Worm (Caenorhabditis elegans) whole organism, L1 larva: ENCODE results near the gene cyp-13A10.

Experiments
- C34B4.2 ChIP-seq: sonication (generic microtip); optimal IDR thresholded peaks from 2 replicates; lab custom pipeline; 2017; ENCODE audit warnings: mild to moderate bottlenecking, missing genetic modification characterization, missing compliant biosample characterization
- Y116A8C.19 ChIP-seq: sonication (generic microtip); optimal IDR thresholded peaks from 2 replicates; lab custom pipeline; 2016; ENCODE audit warnings: missing compliant biosample characterization, missing genetic modification characterization, borderline replicate concordance
- aly-2 ChIP-seq: fragments of 150-350 bp; optimal IDR thresholded peaks from 2 replicates; lab custom pipeline; 2014; ENCODE audit warnings: missing biosample characterization, missing genetic modification characterization
- blmp-1 ChIP-seq: fragments of 150-350 bp; optimal IDR thresholded peaks from 2 replicates; lab custom pipeline; 2014; ENCODE audit warnings: missing biosample characterization, missing genetic modification characterization
- ceh-82 ChIP-seq, 3 experiments: fragments of 150-350 bp in 1 of 3; sonication (generic microtip) in 2 of 3; optimal IDR thresholded peaks; 2 replicates each; lab custom pipeline; 2014 to 2017; ENCODE audit warnings: missing biosample characterization in 3 of 3, missing genetic modification characterization in 3 of 3
- dpl-1 ChIP-seq, 3 experiments: fragments of 150-350 bp in 2 of 3; sonication (generic microtip) in 1 of 3; optimal IDR thresholded peaks; 2 replicates each; lab custom pipeline; 2014 to 2017; ENCODE audit warnings: missing biosample characterization in 3 of 3, missing genetic modification characterization in 3 of 3, missing genetic modification reagents in 3 of 3
- efl-1 ChIP-seq, 4 experiments: fragments of 150-350 bp; optimal IDR thresholded peaks in 3 of 4; peaks in 1 of 4; 1 replicate in 1 of 4; 2 replicates in 3 of 4; lab custom pipeline; 2014; ENCODE audit warnings: missing biosample characterization in 2 of 4, missing genetic modification characterization in 2 of 4, missing genetic modification reagents in 2 of 4
- egl-27 ChIP-seq, 2 experiments: fragments of 150-350 bp in 1 of 2; sonication (generic microtip); optimal IDR thresholded peaks; 3 replicates each; lab custom pipeline; 2017 to 2018; ENCODE audit warnings: missing biosample characterization in 2 of 2, missing genetic modification characterization in 2 of 2, missing genetic modification reagents in 2 of 2
- elt-3 ChIP-seq, 6 experiments: fragments of 150-350 bp in 1 of 6; sonication (generic microtip); optimal IDR thresholded peaks; 2 replicates each; lab custom pipeline; 2017 to 2018; ENCODE audit warnings: missing biosample characterization in 6 of 6, missing genetic modification characterization in 6 of 6, inconsistent platforms in 1 of 6
- ets-5 ChIP-seq: fragments of 200-800 bp; sonication (Bioruptor generic); IDR thresholded peaks from 2 replicates; pipeline ENCODE4 v1.3.6; 2022; ENCODE audit warnings: missing genetic modification characterization, missing compliant biosample characterization
- fkh-10 ChIP-seq: sonication (generic microtip); optimal IDR thresholded peaks from 2 replicates; lab custom pipeline; 2017; ENCODE audit warnings: missing biosample characterization, missing genetic modification reagents, missing genetic modification characterization
- fkh-4 ChIP-seq: sonication (generic microtip); optimal IDR thresholded peaks from 2 replicates; lab custom pipeline; 2016; ENCODE audit warnings: missing compliant biosample characterization, missing genetic modification characterization, borderline replicate concordance
- grh-1 ChIP-seq: fragments of 200-800 bp; sonication (Bioruptor generic); IDR thresholded peaks from 2 replicates; pipeline ENCODE4 v1.3.6; 2022; ENCODE audit warnings: missing genetic modification reagents, missing genetic modification characterization, missing compliant biosample characterization
- jun-1 ChIP-seq: fragments of 150-350 bp; optimal IDR thresholded peaks from 2 replicates; lab custom pipeline; 2014; ENCODE audit warnings: missing biosample characterization, missing genetic modification reagents, missing genetic modification characterization
- lin-13 ChIP-seq: fragments of 150-350 bp; optimal IDR thresholded peaks from 2 replicates; lab custom pipeline; 2014; ENCODE audit warnings: missing biosample characterization, missing genetic modification reagents, missing genetic modification characterization
- lin-14 ChIP-seq: fragments of 200-800 bp; sonication (Bioruptor generic); optimal IDR thresholded peaks from 2 replicates; lab custom pipeline; 2018; ENCODE audit warnings: mild to moderate bottlenecking, missing genetic modification characterization, moderate library complexity, missing compliant biosample characterization
- lin-15B ChIP-seq: fragments of 150-350 bp; sonication (generic microtip); optimal IDR thresholded peaks from 3 replicates; lab custom pipeline; 2014; ENCODE audit warnings: missing biosample characterization, missing genetic modification characterization
- lin-35 ChIP-seq, 2 experiments: fragments of 150-350 bp; optimal IDR thresholded peaks; 2 replicates each; lab custom pipeline; 2014; ENCODE audit warnings: missing biosample characterization in 2 of 2, missing genetic modification characterization in 2 of 2, missing genetic modification reagents in 2 of 2
- lsy-2 ChIP-seq, 2 experiments: fragments of 150-350 bp; optimal IDR thresholded peaks; 2 replicates each; lab custom pipeline; 2014; ENCODE audit warnings: missing biosample characterization in 2 of 2, missing genetic modification characterization in 2 of 2
- mdl-1 ChIP-seq, 2 experiments: fragments of 150-350 bp; optimal IDR thresholded peaks; 2 replicates each; lab custom pipeline; 2014 to 2017; ENCODE audit warnings: missing biosample characterization in 2 of 2, missing genetic modification characterization in 2 of 2, inconsistent platforms in 1 of 2
- mep-1 ChIP-seq: fragments of 150-350 bp; optimal IDR thresholded peaks from 2 replicates; lab custom pipeline; 2014; ENCODE audit warnings: missing biosample characterization, missing genetic modification characterization
- nhr-12 ChIP-seq: sonication (generic microtip); optimal IDR thresholded peaks from 2 replicates; lab custom pipeline; 2017; ENCODE audit warnings: missing biosample characterization, missing genetic modification characterization
- nhr-20 ChIP-seq: sonication (generic microtip); optimal IDR thresholded peaks from 2 replicates; lab custom pipeline; 2016; ENCODE audit warnings: mild to moderate bottlenecking, missing genetic modification characterization, missing compliant biosample characterization
- nhr-47 ChIP-seq: sonication (generic microtip); optimal IDR thresholded peaks from 2 replicates; lab custom pipeline; 2016; ENCODE audit warnings: mild to moderate bottlenecking, missing genetic modification characterization, moderate library complexity, missing compliant biosample characterization
- nhr-71 ChIP-seq: sonication (generic microtip); optimal IDR thresholded peaks from 2 replicates; lab custom pipeline; 2016; ENCODE audit warnings: mild to moderate bottlenecking, missing genetic modification characterization, moderate library complexity, missing compliant biosample characterization
- nhr-76 ChIP-seq: sonication (generic microtip); optimal IDR thresholded peaks from 2 replicates; lab custom pipeline; 2017; ENCODE audit warnings: missing biosample characterization, missing genetic modification characterization
- nhr-85 ChIP-seq: sonication (generic microtip); peaks from one replicate; lab custom pipeline; 2016; ENCODE audit warnings: missing genetic modification characterization, inconsistent platforms, missing compliant biosample characterization
- nhr-90 ChIP-seq: sonication (generic microtip); optimal IDR thresholded peaks from 2 replicates; lab custom pipeline; 2016; ENCODE audit warnings: mild to moderate bottlenecking, missing genetic modification characterization, missing compliant biosample characterization; ENCODE audit not compliant: poor library complexity
- pqm-1 ChIP-seq: sonication (generic microtip); optimal IDR thresholded peaks from 3 replicates; lab custom pipeline; 2017; ENCODE audit warnings: missing biosample characterization, missing genetic modification characterization
- rnt-1 ChIP-seq: sonication (generic microtip); optimal IDR thresholded peaks from 2 replicates; lab custom pipeline; 2016; ENCODE audit warnings: mild to moderate bottlenecking, missing genetic modification characterization, moderate library complexity, missing compliant biosample characterization
- skn-1 ChIP-seq: fragments of 150-350 bp; optimal IDR thresholded peaks from 2 replicates; lab custom pipeline; 2014; ENCODE audit warnings: missing biosample characterization, missing genetic modification characterization
- snpc-4 ChIP-seq: fragments of 150-350 bp; optimal IDR thresholded peaks from 2 replicates; lab custom pipeline; 2014; ENCODE audit warnings: missing biosample characterization, missing genetic modification characterization
- snu-23 ChIP-seq: sonication (generic microtip); optimal IDR thresholded peaks from 2 replicates; lab custom pipeline; 2016; ENCODE audit warnings: missing genetic modification characterization, missing compliant biosample characterization
- swsn-7 ChIP-seq: sonication (generic microtip); optimal IDR thresholded peaks from 2 replicates; lab custom pipeline; 2016; ENCODE audit warnings: missing genetic modification characterization, missing compliant biosample characterization
- tbx-2 ChIP-seq: sonication (generic microtip); optimal IDR thresholded peaks from 2 replicates; lab custom pipeline; 2016; ENCODE audit warnings: missing genetic modification characterization, missing compliant biosample characterization
- unc-130 ChIP-seq: fragments of 150-350 bp; optimal IDR thresholded peaks from 2 replicates; lab custom pipeline; 2017; ENCODE audit warnings: missing biosample characterization, missing genetic modification characterization, inconsistent platforms
- unc-30 ChIP-seq: sonication (generic microtip); optimal IDR thresholded peaks from 2 replicates; lab custom pipeline; 2017; ENCODE audit warnings: missing biosample characterization, missing genetic modification characterization
- unc-62 ChIP-seq: fragments of 150-350 bp; optimal IDR thresholded peaks from 2 replicates; lab custom pipeline; 2014; ENCODE audit warnings: missing biosample characterization, missing genetic modification reagents, missing genetic modification characterization
- unc-98 ChIP-seq: fragments of 200-800 bp; sonication (Bioruptor generic); IDR thresholded peaks from 2 replicates; pipeline ENCODE4 v1.3.6; 2022; ENCODE audit warnings: missing genetic modification characterization, missing compliant biosample characterization
- xbp-1 ChIP-seq: sonication (generic microtip); optimal IDR thresholded peaks from 2 replicates; lab custom pipeline; 2016; ENCODE audit warnings: missing genetic modification characterization, missing compliant biosample characterization
- zag-1 ChIP-seq: fragments of 150-350 bp; optimal IDR thresholded peaks from 2 replicates; lab custom pipeline; 2014; ENCODE audit warnings: missing biosample characterization, missing genetic modification characterization

Gene cyp-13A10

ce11 chrII:9651700-9652099 lies 11.0 kb downstream of the cyp-13A10 start, which contains the start of gene ZK1307.4:
Gene ZK1307.4, minus strand, starts transcription at chrII:9651800.
- TF ChIP-seq C34B4.2 (tag; lab: Kevin White, UChicago) (no peak), blmp-1 (no peak), Y116A8C.19 (no peak), lin-35 (GFP tag; optimal IDR thresholded peaks at IDR 0.05; lab: Kevin White, UChicago) (no peak), unc-130 (tag; lab: Kevin White, UChicago) (no peak), nhr-76 (tag; lab: Kevin White, UChicago) (no peak), aly-2 (no peak), jun-1 (tag; lab: Kevin White, UChicago) (no peak), lin-15B (no peak), egl-27 (tag; optimal IDR thresholded peaks at IDR 0.05; lab: Kevin White, UChicago) (no peak), nhr-20 (tag; lab: Kevin White, UChicago) (no peak), unc-98 (GFP tag; lab: Robert Waterston, UW) (no peak), lin-14 (no peak), unc-30 (tag; lab: Kevin White, UChicago) (no peak)
- TF ChIP-seq, all 84 proteins: peak for 0

ce11 chrII:9649191-9649590 lies 13.5 kb downstream of the cyp-13A10 start, which contains the start of gene ZK1307.9:
Gene ZK1307.9, plus strand, starts transcription at chrII:9649491.
- TF ChIP-seq fkh-10 (GFP tag; lab: Kevin White, UChicago) (no peak), nhr-90 (tag; lab: Kevin White, UChicago) (no peak), zag-1 (tag; lab: Kevin White, UChicago) (no peak), swsn-7 (no peak), pqm-1 (tag; lab: Kevin White, UChicago) (no peak), ets-5 (no peak), snpc-4 (tag; lab: Kevin White, UChicago) (no peak), lin-13 (no peak), nhr-12 (tag; lab: Kevin White, UChicago) (no peak), unc-62 (no peak), lin-14 (no peak), lin-35 (GFP tag; optimal IDR thresholded peaks at IDR 0.05; lab: Kevin White, UChicago) (no peak), mdl-1 (tag; optimal IDR thresholded peaks at IDR 0.05; lab: Kevin White, UChicago) (no peak)

ce11 chrII:9646928-9647838 lies 15.5 kb downstream of the cyp-13A10 start, which contains the start of gene sqv-8:
Gene sqv-8, plus strand, starts transcription at chrII:9646978.
- TF ChIP-seq efl-1 (optimal IDR thresholded peaks at IDR 0.05; lab: Kevin White, UChicago) (peak in 1 of 2 experiments; percentile 21), efl-1 (GFP tag; optimal IDR thresholded peaks at IDR 0.05 in 1 of 2; lab: Kevin White, UChicago) (peak; percentile 7 to 70), lin-14 (peak; percentile 62), nhr-85 (tag; lab: Kevin White, UChicago) (peak; percentile 65), nhr-47 (tag; lab: Kevin White, UChicago) (peak; percentile 17), rnt-1 (tag; lab: Kevin White, UChicago) (peak; percentile 5), lin-35 (GFP tag; optimal IDR thresholded peaks at IDR 0.05; lab: Kevin White, UChicago) (peak in 1 of 2 experiments; percentile 14), xbp-1 (peak; percentile 24), blmp-1 (peak; percentile 20), ceh-82 (tag; optimal IDR thresholded peaks at IDR 0.05; lab: Kevin White, UChicago) (peak in 1 of 3 experiments; percentile 6), nhr-71 (tag; lab: Kevin White, UChicago) (peak; percentile 40), C34B4.2 (tag; lab: Kevin White, UChicago) (no peak), snu-23 (GFP tag; lab: Kevin White, UChicago) (peak; percentile 51), aly-2 (no peak), grh-1 (no peak), mep-1 (tag; lab: Kevin White, UChicago) (peak; percentile 7), skn-1 (tag; lab: Kevin White, UChicago) (peak; percentile 33), tbx-2 (tag; lab: Kevin White, UChicago) (no peak), lsy-2 (tag; optimal IDR thresholded peaks at IDR 0.05; lab: Kevin White, UChicago) (peak in 1 of 2 experiments; percentile 11), nhr-20 (tag; lab: Kevin White, UChicago) (peak; percentile 39), dpl-1 (GFP tag; optimal IDR thresholded peaks at IDR 0.05; lab: Kevin White, UChicago) (peak in 1 of 3 experiments; percentile 25), fkh-4 (tag; lab: Kevin White, UChicago) (no peak), mdl-1 (tag; optimal IDR thresholded peaks at IDR 0.05; lab: Kevin White, UChicago) (peak in 1 of 2 experiments; percentile 37), elt-3 (tag; optimal IDR thresholded peaks at IDR 0.05; lab: Kevin White, UChicago) (no peak)
